Worm (Caenorhabditis elegans) whole organism, mixed stage, embryonic: ENCODE measurements around the gene txt-13.

Experiments used
- M03D4.4 ChIP-seq: sonication (generic microtip); optimal IDR thresholded peaks from 2 replicates; lab custom pipeline; 2017; ENCODE audit warnings: mild to moderate bottlenecking, missing genetic modification characterization, missing compliant biosample characterization
- bed-3 ChIP-seq: fragments of 200-800 bp; sonication (Bioruptor generic); optimal IDR thresholded peaks from 3 replicates; lab custom pipeline; 2018; ENCODE audit warnings: mild to moderate bottlenecking, missing genetic modification characterization, moderate library complexity, missing compliant biosample characterization
- blmp-1 ChIP-seq: fragments of 150-350 bp; optimal IDR thresholded peaks from 2 replicates; lab custom pipeline; 2014; ENCODE audit warnings: missing biosample characterization, missing genetic modification characterization
- ceh-43 ChIP-seq: fragments of 200-800 bp; sonication (Bioruptor generic); optimal IDR thresholded peaks from 2 replicates; lab custom pipeline; 2018; ENCODE audit warnings: mild to moderate bottlenecking, missing genetic modification characterization, moderate library complexity, missing compliant biosample characterization
- ceh-83 ChIP-seq: fragments of 200-800 bp; sonication (Bioruptor generic); optimal IDR thresholded peaks from 2 replicates; lab custom pipeline; 2018; ENCODE audit warnings: mild to moderate bottlenecking, missing genetic modification characterization, missing compliant biosample characterization
- ces-1 ChIP-seq: fragments of 150-350 bp; optimal IDR thresholded peaks from 2 replicates; lab custom pipeline; 2014; ENCODE audit warnings: missing biosample characterization, missing genetic modification reagents, missing genetic modification characterization
- cnd-1 ChIP-seq: fragments of 200-800 bp; sonication (Bioruptor generic); optimal IDR thresholded peaks from 2 replicates; lab custom pipeline; 2018; ENCODE audit warnings: mild to moderate bottlenecking, missing genetic modification characterization, missing compliant biosample characterization
- elt-1 ChIP-seq: sonication (generic microtip); optimal IDR thresholded peaks from 2 replicates; lab custom pipeline; 2017; ENCODE audit warnings: missing genetic modification characterization, mild to moderate bottlenecking, missing compliant biosample characterization, antibody characterized with exemption, moderate library complexity, borderline replicate concordance; ENCODE audit not compliant: insufficient read depth
- elt-3 ChIP-seq: fragments of 150-350 bp; optimal IDR thresholded peaks from 2 replicates; lab custom pipeline; 2014; ENCODE audit warnings: missing biosample characterization, missing genetic modification characterization
- flh-1 ChIP-seq: fragments of 200-800 bp; sonication (Bioruptor generic); optimal IDR thresholded peaks from 2 replicates; lab custom pipeline; 2018; ENCODE audit warnings: mild to moderate bottlenecking, missing genetic modification characterization, moderate library complexity, missing compliant biosample characterization
- ham-2 ChIP-seq: fragments of 200-800 bp; sonication (Bioruptor generic); optimal IDR thresholded peaks from 2 replicates; lab custom pipeline; 2018; ENCODE audit warnings: mild to moderate bottlenecking, missing genetic modification characterization, missing compliant biosample characterization
- hlh-1 ChIP-seq: fragments of 150-350 bp; optimal IDR thresholded peaks from 2 replicates; lab custom pipeline; 2014; ENCODE audit warnings: missing biosample characterization, missing genetic modification reagents, missing genetic modification characterization
- lin-13 ChIP-seq: fragments of 150-350 bp; optimal IDR thresholded peaks from 2 replicates; lab custom pipeline; 2014; ENCODE audit warnings: missing biosample characterization, missing genetic modification characterization
- lin-32 ChIP-seq: fragments of 200-800 bp; sonication (Bioruptor generic); optimal IDR thresholded peaks from 2 replicates; lab custom pipeline; 2018; ENCODE audit warnings: mild to moderate bottlenecking, missing genetic modification characterization, missing compliant biosample characterization
- lsy-2 ChIP-seq: fragments of 150-350 bp; optimal IDR thresholded peaks from 2 replicates; lab custom pipeline; 2014; ENCODE audit warnings: missing biosample characterization, missing genetic modification characterization
- mep-1 ChIP-seq: fragments of 150-350 bp; optimal IDR thresholded peaks from 2 replicates; lab custom pipeline; 2017; ENCODE audit warnings: missing biosample characterization, missing genetic modification reagents, missing genetic modification characterization, inconsistent platforms
- mls-2 ChIP-seq: sonication (generic microtip); optimal IDR thresholded peaks from 2 replicates; lab custom pipeline; 2016; ENCODE audit warnings: mild to moderate bottlenecking, missing genetic modification characterization, moderate library complexity, missing compliant biosample characterization
- nhr-12 ChIP-seq: fragments of 150-350 bp; optimal IDR thresholded peaks from 2 replicates; lab custom pipeline; 2014; ENCODE audit warnings: missing biosample characterization, missing genetic modification characterization
- nhr-2 ChIP-seq: fragments of 150-350 bp; optimal IDR thresholded peaks from 2 replicates; lab custom pipeline; 2014; ENCODE audit warnings: missing biosample characterization, missing genetic modification characterization
- nhr-237 ChIP-seq: fragments of 150-350 bp; optimal IDR thresholded peaks from 2 replicates; lab custom pipeline; 2014; ENCODE audit warnings: missing biosample characterization, missing genetic modification characterization
- nhr-28 ChIP-seq: fragments of 150-350 bp; optimal IDR thresholded peaks from 2 replicates; lab custom pipeline; 2014; ENCODE audit warnings: missing biosample characterization, missing genetic modification characterization
- nhr-76 ChIP-seq: sonication (generic microtip); optimal IDR thresholded peaks from 2 replicates; lab custom pipeline; 2017; ENCODE audit warnings: missing biosample characterization, missing genetic modification characterization
- pha-4 ChIP-seq: fragments of 150-350 bp; optimal IDR thresholded peaks from 2 replicates; lab custom pipeline; 2018; ENCODE audit warnings: missing biosample characterization, missing genetic modification reagents, missing genetic modification characterization
- sem-2 ChIP-seq: fragments of 200-800 bp; sonication (Bioruptor generic); optimal IDR thresholded peaks from 2 replicates; lab custom pipeline; 2018; ENCODE audit warnings: mild to moderate bottlenecking, missing genetic modification characterization, missing compliant biosample characterization
- snpc-4 ChIP-seq: fragments of 150-350 bp; optimal IDR thresholded peaks from 2 replicates; lab custom pipeline; 2014; ENCODE audit warnings: missing biosample characterization, missing genetic modification characterization
- sptf-1 ChIP-seq: sonication (generic microtip); optimal IDR thresholded peaks from 2 replicates; lab custom pipeline; 2017; ENCODE audit warnings: mild to moderate bottlenecking, missing genetic modification characterization, moderate library complexity, missing compliant biosample characterization
- tbx-8 ChIP-seq: fragments of 200-800 bp; sonication (Bioruptor generic); optimal IDR thresholded peaks from 2 replicates; lab custom pipeline; 2018; ENCODE audit warnings: mild to moderate bottlenecking, missing genetic modification characterization, moderate library complexity, missing compliant biosample characterization
- unc-120 ChIP-seq: sonication (generic microtip); optimal IDR thresholded peaks from 2 replicates; lab custom pipeline; 2017; ENCODE audit warnings: missing genetic modification characterization, missing compliant biosample characterization; ENCODE audit not compliant: poor library complexity, severe bottlenecking
- unc-39 ChIP-seq: fragments of 150-350 bp; optimal IDR thresholded peaks from 2 replicates; lab custom pipeline; 2014; ENCODE audit warnings: missing biosample characterization, missing genetic modification characterization
- zip-8 ChIP-seq: fragments of 150-350 bp; optimal IDR thresholded peaks from 2 replicates; lab custom pipeline; 2014; ENCODE audit warnings: missing biosample characterization, missing genetic modification characterization
- ztf-11 ChIP-seq: fragments of 150-350 bp; optimal IDR thresholded peaks from 2 replicates; lab custom pipeline; 2014; ENCODE audit warnings: missing biosample characterization, missing genetic modification characterization

The txt-13 gene

ce11 chrII:10527649-10528134, 42.7 kb upstream of the txt-13 start, which contains the start of gene mab-10:
Gene mab-10 (plus strand): TSS chrII:10528084.
- TF ChIP-seq elt-1: no peak
- no peak for TF ChIP-seq mls-2 (tag; lab: Kevin White, UChicago)
- no peak for TF ChIP-seq ceh-83 (GFP tag; lab: Kevin White, UChicago)
- TF ChIP-seq mep-1 (tag; lab: Kevin White, UChicago): no peak
- TF ChIP-seq lsy-2 (tag; lab: Kevin White, UChicago): no peak
- TF ChIP-seq M03D4.4: no peak
- TF ChIP-seq nhr-28: no peak
- TF ChIP-seq lin-13 (tag; lab: Kevin White, UChicago): no peak
- no peak for TF ChIP-seq unc-39 (tag; lab: Kevin White, UChicago)
- TF ChIP-seq sem-2 (GFP tag; lab: Kevin White, UChicago): no peak
- TF ChIP-seq blmp-1 (tag; lab: Kevin White, UChicago): no peak
- no peak for TF ChIP-seq nhr-76 (tag; lab: Kevin White, UChicago)
- TF ChIP-seq ceh-43 (GFP tag; lab: Kevin White, UChicago): no peak
- TF ChIP-seq zip-8: no peak
- no peak for TF ChIP-seq pha-4
- no peak for TF ChIP-seq nhr-237
- TF ChIP-seq snpc-4 (tag; lab: Kevin White, UChicago): no peak

ce11 chrII:10529218-10529751, 41.1 kb upstream of the txt-13 start:
- TF ChIP-seq pha-4 (no peak), lin-32 (GFP tag; lab: Kevin White, UChicago) (no peak)

- TF ChIP-seq M03D4.4: no peak
- no peak for TF ChIP-seq mep-1 (tag; lab: Kevin White, UChicago)
- no peak for TF ChIP-seq elt-3 (tag; lab: Kevin White, UChicago)
- no peak for TF ChIP-seq sptf-1 (tag; lab: Kevin White, UChicago)
- TF ChIP-seq lsy-2 (tag; lab: Kevin White, UChicago): no peak
- TF ChIP-seq unc-120: no peak
- no peak for TF ChIP-seq hlh-1
- no peak for TF ChIP-seq mls-2 (tag; lab: Kevin White, UChicago)
- no peak for TF ChIP-seq tbx-8 (GFP tag; lab: Kevin White, UChicago)
- TF ChIP-seq nhr-28: no peak
- no peak for TF ChIP-seq ces-1 (GFP tag; lab: Kevin White, UChicago)
- no peak for TF ChIP-seq lin-13 (tag; lab: Kevin White, UChicago)
- no peak for TF ChIP-seq lin-32 (GFP tag; lab: Kevin White, UChicago)
- no peak for TF ChIP-seq zip-8
Measured at ce11 chrII:10530907-10531306, 39.5 kb upstream of the txt-13 start.

ce11 chrII:10531604-10532003, 38.8 kb upstream of the txt-13 start:
- TF ChIP-seq flh-1 (GFP tag; lab: Kevin White, UChicago) (no peak), lin-13 (tag; lab: Kevin White, UChicago) (no peak), ces-1 (GFP tag; lab: Kevin White, UChicago) (no peak), ham-2 (GFP tag; lab: Kevin White, UChicago) (no peak)

- no peak for TF ChIP-seq mls-2 (tag; lab: Kevin White, UChicago)
- no peak for TF ChIP-seq nhr-28
- no peak for TF ChIP-seq lin-32 (GFP tag; lab: Kevin White, UChicago)
- TF ChIP-seq nhr-12 (tag; lab: Kevin White, UChicago): no peak
- TF ChIP-seq blmp-1 (tag; lab: Kevin White, UChicago): no peak
- TF ChIP-seq ceh-83 (GFP tag; lab: Kevin White, UChicago): no peak
- TF ChIP-seq nhr-2 (tag; lab: Kevin White, UChicago): no peak
- no peak for TF ChIP-seq mep-1 (tag; lab: Kevin White, UChicago)
- no peak for TF ChIP-seq cnd-1 (tag; lab: Kevin White, UChicago)
Measured at ce11 chrII:10533985-10534384, 36.4 kb upstream of the txt-13 start.

- TF ChIP-seq ztf-11 (tag; lab: Kevin White, UChicago) (no peak), bed-3 (GFP tag; lab: Kevin White, UChicago) (no peak), tbx-8 (GFP tag; lab: Kevin White, UChicago) (no peak), flh-1 (GFP tag; lab: Kevin White, UChicago) (no peak)
- TF ChIP-seq, all 35 proteins: peak for 0
Measured at ce11 chrII:10537571-10537970, 32.8 kb upstream of the txt-13 start, which contains the start of gene R166.2. Gene R166.2 (minus strand): TSS chrII:10537671.
